Worm (Caenorhabditis elegans): Measurements from ENCODE around the gene nhr-179.

nhr-179 gene

ce11 chrV:1640008-1640407 is 21.3 kb upstream of the nhr-179 start, which contains the start of gene str-221:
Gene str-221 (plus strand): TSS chrV:1640308.
- TF ChIP-seq rec-8 (tag; optimal IDR thresholded peaks at IDR 0.05) (no peak), Y67H2A.10 (GFP tag; conservative IDR thresholded peaks at IDR 0.05) (no peak), egl-18 (GFP tag; IDR thresholded peaks at IDR 0.05) (no peak)

- no peak for TF ChIP-seq ceh-58 (GFP tag; IDR thresholded peaks at IDR 0.05)
- TF ChIP-seq rcor-1 (GFP tag; IDR thresholded peaks at IDR 0.05) = no peak
- TF ChIP-seq F37B4.10 (GFP tag; IDR thresholded peaks at IDR 0.05) = no peak
- no peak for TF ChIP-seq Y95B8A.8 (GFP tag; IDR thresholded peaks at IDR 0.05)
- TF ChIP-seq mel-28 (tag; optimal IDR thresholded peaks at IDR 0.05; ENCODE audit: borderline replicate concordance) = no peak
- no peak for TF ChIP-seq snpc-4 (GFP tag; optimal IDR thresholded peaks at IDR 0.05)
- no peak for TF ChIP-seq snpc-4 (tag; optimal IDR thresholded peaks at IDR 0.05)
- TF ChIP-seq tbx-9 (tag; optimal IDR thresholded peaks at IDR 0.05; ENCODE audit: borderline replicate concordance) = no peak
- TF ChIP-seq die-1 (tag; optimal IDR thresholded peaks at IDR 0.05) = no peak
- no peak for TF ChIP-seq repo-1 (tag; optimal IDR thresholded peaks at IDR 0.05)
- no peak for TF ChIP-seq F23B12.7 (tag; optimal IDR thresholded peaks at IDR 0.05; ENCODE audit: insufficient read depth)
- no peak for TF ChIP-seq lin-40 (tag; optimal IDR thresholded peaks at IDR 0.05)
- TF ChIP-seq ekl-4 (GFP tag; IDR thresholded peaks at IDR 0.05) = no peak
- no peak for TF ChIP-seq cebp-1 (GFP tag; IDR thresholded peaks at IDR 0.05)
- no peak for TF ChIP-seq cebp-1 (tag; optimal IDR thresholded peaks at IDR 0.05)
- TF ChIP-seq lin-54 (GFP tag; optimal IDR thresholded peaks at IDR 0.05) = no peak
- TF ChIP-seq egl-44 (GFP tag; IDR thresholded peaks at IDR 0.05) = no peak
- no peak for TF ChIP-seq B0035.1 (tag; optimal IDR thresholded peaks at IDR 0.05)
- TF ChIP-seq B0336.3 (GFP tag; IDR thresholded peaks at IDR 0.05) = no peak
- TF ChIP-seq lin-26 (GFP tag; IDR thresholded peaks at IDR 0.05) = no peak
- no peak for TF ChIP-seq ama-1 (optimal IDR thresholded peaks at IDR 0.05)
- no peak for TF ChIP-seq ama-1 (GFP tag; optimal IDR thresholded peaks at IDR 0.05)
- TF ChIP-seq tbp1 (GFP tag; optimal IDR thresholded peaks at IDR 0.05) = no peak
Observed at ce11 chrV:1635859-1636258, 17.2 kb upstream of the nhr-179 start, which contains the start of gene str-222. Gene str-222 (plus strand): TSS chrV:1636159.

- TF ChIP-seq F49E8.2 (tag; optimal IDR thresholded peaks at IDR 0.05; ENCODE audit: insufficient read depth) (no peak), somi-1 (GFP tag; optimal IDR thresholded peaks at IDR 0.05) (no peak), hmg-20 (GFP tag; IDR thresholded peaks at IDR 0.05) (no peak), attf-3 (GFP tag; conservative IDR thresholded peaks at IDR 0.05) (no peak), him-1 (tag; optimal IDR thresholded peaks at IDR 0.05) (no peak), egrh-3 (GFP tag; IDR thresholded peaks at IDR 0.05) (no peak), sdz-38 (tag; optimal IDR thresholded peaks at IDR 0.05) (no peak), C17E4.6 (GFP tag; IDR thresholded peaks at IDR 0.05) (no peak), Y95B8A.8 (GFP tag; IDR thresholded peaks at IDR 0.05) (no peak), snpc-1.1 (tag; optimal IDR thresholded peaks at IDR 0.05; ENCODE audit: insufficient read depth) (no peak), mxl-1 (tag; optimal IDR thresholded peaks at IDR 0.05) (no peak), lag-1 (GFP tag; IDR thresholded peaks at IDR 0.05) (no peak), B0336.3 (GFP tag; IDR thresholded peaks at IDR 0.05) (no peak), Y67H2A.10 (GFP tag; conservative IDR thresholded peaks at IDR 0.05) (no peak), tbx-9 (tag; optimal IDR thresholded peaks at IDR 0.05; ENCODE audit: borderline replicate concordance) (no peak)
Observed at ce11 chrV:1631717-1632116, 13.1 kb upstream of the nhr-179 start, which contains the start of gene irld-17. Gene irld-17 (plus strand): TSS chrV:1632017.

Measured in whole organism, young adult.